Worm (Caenorhabditis elegans) whole organism, late embryonic: ENCODE results near the gene C08E8.4.

ENCODE experiments used
- ama-1 ChIP-seq: fragments of 150-350 bp; optimal IDR thresholded peaks from 2 replicates; lab custom pipeline; 2014
- che-1 ChIP-seq: sonication (generic microtip); optimal IDR thresholded peaks from 2 replicates; lab custom pipeline; 2016; ENCODE audit warnings: mild to moderate bottlenecking, missing genetic modification characterization, missing compliant biosample characterization
- elt-2 ChIP-seq: sonication (generic microtip); optimal IDR thresholded peaks from 2 replicates; lab custom pipeline; 2016; ENCODE audit warnings: missing genetic modification reagents, missing genetic modification characterization, missing compliant biosample characterization
- eyg-1 ChIP-seq: sonication (generic microtip); optimal IDR thresholded peaks from 2 replicates; lab custom pipeline; 2016; ENCODE audit warnings: missing genotype, missing genetic modification characterization, missing compliant biosample characterization
- fkh-6 ChIP-seq: sonication (generic microtip); optimal IDR thresholded peaks from 2 replicates; lab custom pipeline; 2016; ENCODE audit warnings: missing genetic modification characterization, missing compliant biosample characterization

DNA sequence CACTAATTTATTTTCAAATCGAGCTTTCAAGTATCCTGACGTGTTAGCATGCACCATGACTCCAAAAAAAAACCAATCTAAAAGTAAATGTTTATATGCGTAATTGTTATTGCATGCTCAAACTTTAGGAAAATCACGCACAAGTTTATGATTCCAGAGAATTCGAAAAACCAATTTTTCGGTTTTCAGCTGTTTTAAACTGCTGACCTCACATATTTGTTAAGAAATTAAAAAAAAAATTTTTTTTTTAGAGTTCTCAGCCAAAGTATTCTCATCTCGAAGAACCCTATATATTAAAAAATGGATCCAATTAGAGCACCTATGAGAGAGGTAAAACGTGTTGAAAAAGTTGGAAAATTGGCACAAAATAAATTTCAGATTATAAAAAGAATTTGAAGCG, 2.5 kb downstream of the C08E8.4 start, which contains the start of gene Y51A2B.2:
- no peak for TF ChIP-seq eyg-1 (tag; lab: Kevin White, UChicago)
- no peak for TF ChIP-seq elt-2 (tag; lab: Kevin White, UChicago)
- TF ChIP-seq ama-1 (lab: Kevin White, UChicago): no peak
- no peak for TF ChIP-seq fkh-6
- no peak for TF ChIP-seq che-1 (tag; lab: Kevin White, UChicago)
